Fruit fly (Drosophila melanogaster) S2 (cell line): ENCODE measurements around the gene PhKgamma.

Experiments
- CG8478 ChIP-seq: fragments of >200 bp; optimal IDR thresholded peaks from 2 replicates; lab custom pipeline; 2018
- CTCF ChIP-seq, 2 experiments: fragments of >200 bp; optimal IDR thresholded peaks; 2 replicates each; lab custom pipeline; 2018

DNA sequence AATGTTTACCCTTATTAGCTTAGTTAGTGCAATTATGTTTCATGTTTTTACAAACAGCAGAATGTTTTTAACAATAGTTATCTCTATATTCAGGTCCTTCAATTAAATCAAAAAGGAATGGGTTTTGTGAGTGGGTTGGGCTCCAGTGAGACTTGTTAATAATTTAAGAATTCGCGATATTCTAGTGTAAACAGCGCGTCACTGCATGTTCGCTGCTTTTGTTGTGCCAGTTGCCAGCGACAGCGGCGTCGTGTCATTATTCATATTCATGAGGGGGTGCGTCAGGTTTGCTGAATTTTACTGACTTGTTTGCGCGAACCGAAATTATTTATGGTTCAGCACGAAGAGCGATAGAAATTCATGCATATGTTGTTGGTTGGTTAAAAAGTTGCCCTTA, 20.3 kb downstream of the PhKgamma start, which contains the start of gene Amun:
- TF ChIP-seq CG8478 (lab: Kevin White, UChicago) (no peak), CTCF (optimal IDR thresholded peaks at IDR 0.05; lab: Kevin White, UChicago) (no peak)
